Worm (Caenorhabditis elegans) whole organism, L2 larva: ENCODE measurements around the gene T04C12.11.

ENCODE experiments used
- C34F6.9 ChIP-seq: fragments of 150-350 bp; optimal IDR thresholded peaks from 2 replicates; lab custom pipeline; 2014; ENCODE audit warnings: missing biosample characterization, missing genetic modification characterization
- F13H6.1 ChIP-seq: sonication (generic microtip); optimal IDR thresholded peaks from 2 replicates; lab custom pipeline; 2016; ENCODE audit warnings: missing genetic modification characterization, missing compliant biosample characterization
- R02D3.7 ChIP-seq: fragments of 150-350 bp; optimal IDR thresholded peaks from 2 replicates; lab custom pipeline; 2014; ENCODE audit warnings: missing biosample characterization, missing genetic modification characterization
- alr-1 ChIP-seq: fragments of 150-350 bp; optimal IDR thresholded peaks from 2 replicates; lab custom pipeline; 2014; ENCODE audit warnings: missing biosample characterization, missing genetic modification characterization
- aly-2 ChIP-seq: fragments of 150-350 bp; optimal IDR thresholded peaks from 2 replicates; lab custom pipeline; 2014; ENCODE audit warnings: missing biosample characterization, missing genetic modification characterization
- ama-1 ChIP-seq: fragments of 150-350 bp; optimal IDR thresholded peaks from 2 replicates; lab custom pipeline; 2018; ENCODE audit warnings: inconsistent platforms
- blmp-1 ChIP-seq: sonication (generic microtip); optimal IDR thresholded peaks from 2 replicates; lab custom pipeline; 2017; ENCODE audit warnings: missing genetic modification characterization, mild to moderate bottlenecking, missing compliant biosample characterization, antibody characterized with exemption, moderate library complexity; ENCODE audit not compliant: insufficient read depth
- ceh-16 ChIP-seq: fragments of 150-350 bp; optimal IDR thresholded peaks from 2 replicates; lab custom pipeline; 2014; ENCODE audit warnings: missing biosample characterization, missing genetic modification characterization
- ceh-82 ChIP-seq: fragments of 150-350 bp; optimal IDR thresholded peaks from 2 replicates; lab custom pipeline; 2014; ENCODE audit warnings: missing biosample characterization, missing genetic modification characterization
- crh-2 ChIP-seq: sonication (generic microtip); optimal IDR thresholded peaks from 2 replicates; lab custom pipeline; 2017; ENCODE audit warnings: missing biosample characterization, missing genetic modification characterization
- dmd-4 ChIP-seq: sonication (generic microtip); optimal IDR thresholded peaks from 2 replicates; lab custom pipeline; 2017; ENCODE audit warnings: missing biosample characterization, missing genetic modification characterization
- egl-27 ChIP-seq: sonication (generic microtip); optimal IDR thresholded peaks from 3 replicates; lab custom pipeline; 2017; ENCODE audit warnings: missing biosample characterization, missing genetic modification reagents, missing genetic modification characterization
- elt-1 ChIP-seq: fragments of 150-350 bp; optimal IDR thresholded peaks from 2 replicates; lab custom pipeline; 2014; ENCODE audit warnings: missing biosample characterization, missing genetic modification characterization
- elt-3 ChIP-seq: sonication (generic microtip); optimal IDR thresholded peaks from 2 replicates; lab custom pipeline; 2017; ENCODE audit warnings: missing biosample characterization, missing genetic modification characterization
- fos-1 ChIP-seq: fragments of 150-350 bp; optimal IDR thresholded peaks from 2 replicates; lab custom pipeline; 2014; ENCODE audit warnings: missing biosample characterization, missing genetic modification characterization
- gmeb-1 ChIP-seq: fragments of 150-350 bp; optimal IDR thresholded peaks from 2 replicates; lab custom pipeline; 2014; ENCODE audit warnings: missing biosample characterization, missing genetic modification characterization
- lin-13 ChIP-seq: fragments of 150-350 bp; optimal IDR thresholded peaks from 2 replicates; lab custom pipeline; 2014; ENCODE audit warnings: missing biosample characterization, missing genetic modification reagents, missing genetic modification characterization
- lin-39 ChIP-seq: fragments of 150-350 bp; optimal IDR thresholded peaks from 2 replicates; lab custom pipeline; 2014; ENCODE audit warnings: missing biosample characterization, missing genetic modification reagents, missing genetic modification characterization
- lsy-2 ChIP-seq, 2 experiments: fragments of 150-350 bp in 1 of 2; sonication (generic microtip) in 1 of 2; optimal IDR thresholded peaks; 2 replicates each; lab custom pipeline; 2014 to 2017; ENCODE audit warnings: missing biosample characterization in 2 of 2, missing genetic modification characterization in 2 of 2
- mab-5 ChIP-seq: fragments of 150-350 bp; optimal IDR thresholded peaks from 2 replicates; lab custom pipeline; 2014; ENCODE audit warnings: missing biosample characterization, missing genetic modification characterization
- mdl-1 ChIP-seq, 2 experiments: fragments of 150-350 bp in 1 of 2; sonication (generic microtip) in 1 of 2; optimal IDR thresholded peaks; 2 replicates each; lab custom pipeline; 2017; ENCODE audit warnings: missing biosample characterization in 2 of 2, missing genetic modification characterization in 2 of 2
- nhr-10 ChIP-seq: sonication (generic microtip); optimal IDR thresholded peaks from 2 replicates; lab custom pipeline; 2017; ENCODE audit warnings: missing biosample characterization, missing genetic modification characterization
- nhr-11 ChIP-seq: fragments of 150-350 bp; optimal IDR thresholded peaks from 2 replicates; lab custom pipeline; 2014; ENCODE audit warnings: missing biosample characterization, missing genetic modification characterization
- nhr-12 ChIP-seq: fragments of 150-350 bp; optimal IDR thresholded peaks from 2 replicates; lab custom pipeline; 2014; ENCODE audit warnings: missing biosample characterization, missing genetic modification characterization
- nhr-129 ChIP-seq: fragments of 150-350 bp; optimal IDR thresholded peaks from 2 replicates; lab custom pipeline; 2014; ENCODE audit warnings: missing biosample characterization, missing genetic modification characterization
- nhr-23 ChIP-seq: fragments of 150-350 bp; optimal IDR thresholded peaks from 2 replicates; lab custom pipeline; 2014; ENCODE audit warnings: missing biosample characterization, missing genetic modification reagents, missing genetic modification characterization
- nhr-237 ChIP-seq: fragments of 150-350 bp; optimal IDR thresholded peaks from 2 replicates; lab custom pipeline; 2014; ENCODE audit warnings: missing biosample characterization, missing genetic modification characterization
- nhr-25 ChIP-seq: fragments of 150-350 bp; sonication (generic microtip); optimal IDR thresholded peaks from 3 replicates; lab custom pipeline; 2014; ENCODE audit warnings: missing biosample characterization, missing genetic modification characterization
- nhr-6 ChIP-seq: fragments of 150-350 bp; optimal IDR thresholded peaks from 2 replicates; lab custom pipeline; 2014; ENCODE audit warnings: missing biosample characterization, missing genetic modification characterization
- nhr-77 ChIP-seq: fragments of 150-350 bp; optimal IDR thresholded peaks from 2 replicates; lab custom pipeline; 2014; ENCODE audit warnings: missing biosample characterization, missing genetic modification characterization
- peb-1 ChIP-seq: fragments of 150-350 bp; optimal IDR thresholded peaks from 2 replicates; lab custom pipeline; 2014; ENCODE audit warnings: missing biosample characterization, missing genetic modification characterization
- sem-4 ChIP-seq: fragments of 150-350 bp; optimal IDR thresholded peaks from 2 replicates; lab custom pipeline; 2014; ENCODE audit warnings: missing biosample characterization, missing genetic modification reagents, missing genetic modification characterization
- sma-3 ChIP-seq: sonication (generic microtip); optimal IDR thresholded peaks from 2 replicates; lab custom pipeline; 2016; ENCODE audit warnings: missing genetic modification reagents, missing genetic modification characterization, missing compliant biosample characterization
- sma-9 ChIP-seq, 2 experiments: fragments of 150-350 bp in 1 of 2; sonication (generic microtip) in 1 of 2; optimal IDR thresholded peaks; 2 replicates each; lab custom pipeline; 2014 to 2016; ENCODE audit warnings: missing genetic modification characterization in 2 of 2, mild to moderate bottlenecking in 1 of 2, missing biosample characterization in 1 of 2, missing compliant biosample characterization in 1 of 2, missing genetic modification reagents in 1 of 2, moderate library complexity in 1 of 2
- snpc-4 ChIP-seq: fragments of 150-350 bp; optimal IDR thresholded peaks from 2 replicates; lab custom pipeline; 2014; ENCODE audit warnings: missing biosample characterization, missing genetic modification characterization
- unc-39 ChIP-seq: fragments of 150-350 bp; optimal IDR thresholded peaks from 2 replicates; lab custom pipeline; 2014; ENCODE audit warnings: missing biosample characterization, missing genetic modification characterization
- unc-55 ChIP-seq: fragments of 150-350 bp; sonication (generic microtip); optimal IDR thresholded peaks from 3 replicates; lab custom pipeline; 2014; ENCODE audit warnings: missing biosample characterization, missing genetic modification reagents, missing genetic modification characterization
- unc-62 ChIP-seq: fragments of 150-350 bp; optimal IDR thresholded peaks from 2 replicates; lab custom pipeline; 2014; ENCODE audit warnings: missing biosample characterization, missing genetic modification reagents, missing genetic modification characterization
- zag-1 ChIP-seq: fragments of 150-350 bp; optimal IDR thresholded peaks from 2 replicates; lab custom pipeline; 2014; ENCODE audit warnings: missing biosample characterization, missing genetic modification characterization
- ztf-1 ChIP-seq: fragments of 200-800 bp; sonication (Bioruptor generic); conservative IDR thresholded peaks from 2 replicates; pipeline ENCODE4 v1.3.6; 2022; ENCODE audit warnings: missing genetic modification characterization, missing compliant biosample characterization
- ztf-11 ChIP-seq: sonication (generic microtip); optimal IDR thresholded peaks from 2 replicates; lab custom pipeline; 2017; ENCODE audit warnings: missing biosample characterization, missing genetic modification characterization
- ztf-4 ChIP-seq: fragments of 150-350 bp; optimal IDR thresholded peaks from 2 replicates; lab custom pipeline; 2014; ENCODE audit warnings: missing biosample characterization, missing genetic modification characterization

Gene T04C12.11

ce11 chrV:11082475-11082874, 22.4 kb upstream of the T04C12.11 start:
- TF ChIP-seq nhr-25 (tag; lab: Kevin White, UChicago), result no peak
- no peak for TF ChIP-seq ztf-1 (GFP tag; lab: Robert Waterston, UW)
- no peak for TF ChIP-seq nhr-11 (tag; lab: Kevin White, UChicago)
- TF ChIP-seq elt-3 (tag; lab: Kevin White, UChicago), result no peak
- peak; percentile 14 for TF ChIP-seq C34F6.9 (tag; lab: Kevin White, UChicago)
- TF ChIP-seq gmeb-1 (tag; lab: Kevin White, UChicago), result no peak
- TF ChIP-seq alr-1, result no peak
- TF ChIP-seq nhr-77, result no peak
- TF ChIP-seq ama-1 (lab: Kevin White, UChicago), result peak; percentile 38
- no peak for TF ChIP-seq aly-2 (tag; lab: Kevin White, UChicago)
- peak; percentile 73 for TF ChIP-seq sma-3 (GFP tag; lab: Kevin White, UChicago)
- TF ChIP-seq mab-5 (tag; lab: Kevin White, UChicago), result no peak
- no peak for TF ChIP-seq peb-1 (tag; lab: Kevin White, UChicago)
- no peak for TF ChIP-seq lin-39 (tag; lab: Kevin White, UChicago)
- TF ChIP-seq unc-39, result no peak
- peak; percentile 14 for TF ChIP-seq crh-2 (tag; lab: Kevin White, UChicago)
- TF ChIP-seq nhr-6 (tag; lab: Kevin White, UChicago), result peak; percentile 68
- TF ChIP-seq ztf-11 (tag; lab: Kevin White, UChicago), result no peak
- no peak for TF ChIP-seq blmp-1 (tag; lab: Kevin White, UChicago)
- TF ChIP-seq mdl-1 (tag; optimal IDR thresholded peaks at IDR 0.05; lab: Kevin White, UChicago), result no peak
- no peak for TF ChIP-seq ceh-82 (tag; lab: Kevin White, UChicago)
- no peak for TF ChIP-seq ceh-16 (tag; lab: Kevin White, UChicago)
- no peak for TF ChIP-seq fos-1 (tag; lab: Kevin White, UChicago)
- TF ChIP-seq snpc-4, result no peak
- no peak for TF ChIP-seq zag-1
- no peak for TF ChIP-seq elt-1 (tag; lab: Kevin White, UChicago)
- peak; percentile 14 to 48 for TF ChIP-seq lsy-2 (tag; optimal IDR thresholded peaks at IDR 0.05; lab: Kevin White, UChicago)
- peak; percentile 33 for TF ChIP-seq sem-4 (tag; lab: Kevin White, UChicago)
- TF ChIP-seq nhr-23 (tag; lab: Kevin White, UChicago), result no peak
- TF ChIP-seq R02D3.7 (tag; lab: Kevin White, UChicago), result no peak
- TF ChIP-seq ztf-4, result peak; percentile 79
- TF ChIP-seq egl-27 (tag; lab: Kevin White, UChicago), result no peak
- TF ChIP-seq dmd-4, result no peak
- TF ChIP-seq unc-62 (GFP tag; lab: Kevin White, UChicago), result no peak
- no peak for TF ChIP-seq nhr-12 (tag; lab: Kevin White, UChicago)
- TF ChIP-seq sma-9 (GFP tag; optimal IDR thresholded peaks at IDR 0.05; lab: Kevin White, UChicago), result peak; percentile 81
- no peak for TF ChIP-seq sma-9 (tag; optimal IDR thresholded peaks at IDR 0.05; lab: Kevin White, UChicago)
- TF ChIP-seq nhr-10, result no peak
- TF ChIP-seq nhr-237 (tag; lab: Kevin White, UChicago), result no peak
- TF ChIP-seq F13H6.1, result peak; percentile 86
- peak; percentile 78 for TF ChIP-seq nhr-129
- no peak for TF ChIP-seq unc-55 (GFP tag; lab: Kevin White, UChicago)
- peak; percentile 21 for TF ChIP-seq lin-13 (GFP tag; lab: Kevin White, UChicago)

ce11 chrV:11080345-11081102, 20.4 kb upstream of the T04C12.11 start, which contains the start of gene act-1:
TSS of gene act-1 (plus strand) at chrV:11081052.
- TF ChIP-seq mab-5 (tag; lab: Kevin White, UChicago) (no peak), F13H6.1 (peak; percentile 75), lsy-2 (tag; optimal IDR thresholded peaks at IDR 0.05; lab: Kevin White, UChicago) (peak in 1 of 2 experiments; percentile 29), ztf-1 (GFP tag; lab: Robert Waterston, UW) (no peak), nhr-129 (peak; percentile 60), sem-4 (tag; lab: Kevin White, UChicago) (peak; percentile 9), sma-9 (GFP tag; optimal IDR thresholded peaks at IDR 0.05; lab: Kevin White, UChicago) (peak; percentile 60), sma-9 (tag; optimal IDR thresholded peaks at IDR 0.05; lab: Kevin White, UChicago) (no peak), alr-1 (no peak), fos-1 (tag; lab: Kevin White, UChicago) (peak; percentile 96)
